Worm (Caenorhabditis elegans) whole organism, L4 larva: ENCODE measurements around the gene Y4C6A.3.
A peak's percentile ranks its signal among the peaks of the same experiment; 100 is the strongest.
"Not testable (repeated sequence)": the region's sequence is repeated elsewhere in the genome, so short reads cannot be mapped to it uniquely, and the experiment has no call there.

ENCODE experiments used
- D1046.2 ChIP-seq: fragments of 200-800 bp; sonication (Bioruptor generic); IDR thresholded peaks from 2 replicates; pipeline ENCODE4 v1.3.6; 2022; ENCODE audit warnings: missing genetic modification characterization, missing compliant biosample characterization
- F37D6.2 ChIP-seq: sonication (generic microtip); optimal IDR thresholded peaks from 2 replicates; lab custom pipeline; 2016; ENCODE audit warnings: mild to moderate bottlenecking, missing genetic modification characterization, missing compliant biosample characterization
- F44E2.7 ChIP-seq: fragments of 200-800 bp; sonication (Bioruptor generic); IDR thresholded peaks from 2 replicates; pipeline ENCODE4 v2.1.2; 2022; ENCODE audit warnings: missing genetic modification characterization, missing compliant biosample characterization
- Y48G9A.11 ChIP-seq: fragments of 200-800 bp; sonication (Bioruptor generic); IDR thresholded peaks from 2 replicates; pipeline ENCODE4 v1.3.6; 2022; ENCODE audit warnings: missing genetic modification reagents, missing genetic modification characterization, missing compliant biosample characterization
- ZK337.2 ChIP-seq: fragments of 200-800 bp; sonication (Bioruptor generic); IDR thresholded peaks from 2 replicates; pipeline ENCODE4 v1.3.6; 2022; ENCODE audit warnings: missing genetic modification reagents, missing genetic modification characterization, missing compliant biosample characterization
- ZK546.5 ChIP-seq, 2 experiments: sonication (generic microtip); optimal IDR thresholded peaks; 2 replicates each; lab custom pipeline; 2017; ENCODE audit warnings: missing biosample characterization in 2 of 2, missing genetic modification characterization in 2 of 2
- ama-1 ChIP-seq: fragments of 150-350 bp; optimal IDR thresholded peaks from 2 replicates; lab custom pipeline; 2014; ENCODE audit warnings: inconsistent platforms, mixed read lengths
- arid-1 ChIP-seq: fragments of 200-800 bp; sonication (Bioruptor generic); conservative IDR thresholded peaks from 2 replicates; pipeline ENCODE4 v1.3.6; 2022; ENCODE audit warnings: missing genetic modification reagents, missing genetic modification characterization, missing compliant biosample characterization
- attf-4 ChIP-seq: sonication (generic microtip); optimal IDR thresholded peaks from 3 replicates; lab custom pipeline; 2017; ENCODE audit warnings: missing biosample characterization, missing genetic modification characterization
- ceh-20 ChIP-seq: fragments of 200-800 bp; sonication (Bioruptor generic); IDR thresholded peaks from 2 replicates; pipeline ENCODE4 v1.3.6; 2022; ENCODE audit warnings: missing genetic modification reagents, missing genetic modification characterization, missing compliant biosample characterization
- ceh-82 ChIP-seq: sonication (generic microtip); optimal IDR thresholded peaks from 2 replicates; lab custom pipeline; 2017; ENCODE audit warnings: missing biosample characterization, missing genetic modification characterization
- daf-12 ChIP-seq: fragments of 150-350 bp; optimal IDR thresholded peaks from 2 replicates; lab custom pipeline; 2014; ENCODE audit warnings: missing biosample characterization, missing genetic modification reagents, missing genetic modification characterization
- dmd-9 ChIP-seq: fragments of 200-800 bp; sonication (Bioruptor generic); IDR thresholded peaks from 2 replicates; pipeline ENCODE4 v1.3.6; 2022; ENCODE audit warnings: missing genetic modification reagents, missing genetic modification characterization, missing compliant biosample characterization
- duxl-1 ChIP-seq: sonication (generic microtip); optimal IDR thresholded peaks from 2 replicates; lab custom pipeline; 2016; ENCODE audit warnings: mild to moderate bottlenecking, missing genetic modification characterization, moderate library complexity, missing compliant biosample characterization; ENCODE audit not compliant: poor library complexity
- egl-27 ChIP-seq: sonication (generic microtip); optimal IDR thresholded peaks from 3 replicates; lab custom pipeline; 2017; ENCODE audit warnings: missing biosample characterization, missing genetic modification reagents, missing genetic modification characterization
- egl-43 ChIP-seq: fragments of 200-800 bp; sonication (Bioruptor generic); IDR thresholded peaks from 2 replicates; pipeline ENCODE4 v1.3.6; 2022; ENCODE audit warnings: missing genetic modification reagents, missing genetic modification characterization, missing compliant biosample characterization
- fkh-10 ChIP-seq: fragments of 150-350 bp; optimal IDR thresholded peaks from 2 replicates; lab custom pipeline; 2014; ENCODE audit warnings: missing biosample characterization, missing genetic modification reagents, missing genetic modification characterization
- hif-1 ChIP-seq, 2 experiments: sonication (generic microtip); optimal IDR thresholded peaks; 2 replicates each; lab custom pipeline; 2016 to 2017; ENCODE audit warnings: missing compliant biosample characterization in 2 of 2, missing genetic modification characterization in 2 of 2, missing genetic modification reagents in 2 of 2, missing genotype in 2 of 2, mild to moderate bottlenecking in 1 of 2
- hlh-11 ChIP-seq: fragments of 200-800 bp; sonication (Bioruptor generic); optimal IDR thresholded peaks from 2 replicates; lab custom pipeline; 2018; ENCODE audit warnings: mild to moderate bottlenecking, missing genetic modification characterization, missing compliant biosample characterization
- hmg-1.1 ChIP-seq: fragments of 200-800 bp; sonication (Bioruptor generic); IDR thresholded peaks from 2 replicates; pipeline ENCODE4 v1.3.6; 2022; ENCODE audit warnings: missing genetic modification reagents, missing genetic modification characterization, missing compliant biosample characterization
- jun-1 ChIP-seq: fragments of 150-350 bp; optimal IDR thresholded peaks from 2 replicates; lab custom pipeline; 2014; ENCODE audit warnings: missing biosample characterization, missing genetic modification reagents, missing genetic modification characterization
- lin-1 ChIP-seq: fragments of 200-800 bp; sonication (Bioruptor generic); IDR thresholded peaks from 2 replicates; pipeline ENCODE4 v1.3.6; 2022; ENCODE audit warnings: missing genetic modification reagents, missing genetic modification characterization, missing compliant biosample characterization
- lin-38 ChIP-seq: fragments of 200-800 bp; sonication (Bioruptor generic); IDR thresholded peaks from 2 replicates; pipeline ENCODE4 v1.3.6; 2022; ENCODE audit warnings: missing genetic modification reagents, missing genetic modification characterization, missing compliant biosample characterization
- mep-1 ChIP-seq: fragments of 150-350 bp; sonication (generic microtip); optimal IDR thresholded peaks from 3 replicates; lab custom pipeline; 2014; ENCODE audit warnings: missing biosample characterization, missing genetic modification characterization
- mes-2 ChIP-seq: sonication (generic microtip); optimal IDR thresholded peaks from 2 replicates; lab custom pipeline; 2016; ENCODE audit warnings: missing genotype, mild to moderate bottlenecking, missing genetic modification characterization, missing compliant biosample characterization; ENCODE audit not compliant: poor library complexity, severe bottlenecking
- mxl-3 ChIP-seq: fragments of 200-800 bp; sonication (Bioruptor generic); optimal IDR thresholded peaks from 2 replicates; lab custom pipeline; 2018; ENCODE audit warnings: mild to moderate bottlenecking, missing genetic modification characterization, missing compliant biosample characterization
- nhr-102 ChIP-seq: sonication (generic microtip); optimal IDR thresholded peaks from 2 replicates; lab custom pipeline; 2016; ENCODE audit warnings: mild to moderate bottlenecking, missing genetic modification characterization, moderate library complexity, missing compliant biosample characterization
- nhr-237 ChIP-seq: sonication (generic microtip); optimal IDR thresholded peaks from 2 replicates; lab custom pipeline; 2017; ENCODE audit warnings: missing biosample characterization, missing genetic modification characterization
- nhr-42 ChIP-seq: fragments of 200-800 bp; sonication (Bioruptor generic); IDR thresholded peaks from 2 replicates; pipeline ENCODE4 v1.3.6; 2022; ENCODE audit warnings: missing genetic modification characterization, missing compliant biosample characterization
- nhr-48 ChIP-seq: sonication (generic microtip); optimal IDR thresholded peaks from 2 replicates; lab custom pipeline; 2016; ENCODE audit warnings: mild to moderate bottlenecking, missing genetic modification characterization, missing compliant biosample characterization
- nhr-76 ChIP-seq: fragments of 150-350 bp; optimal IDR thresholded peaks from 2 replicates; lab custom pipeline; 2014; ENCODE audit warnings: missing biosample characterization, missing genetic modification characterization
- php-3 ChIP-seq: fragments of 200-800 bp; sonication (Bioruptor generic); IDR thresholded peaks from 2 replicates; pipeline ENCODE4 v1.3.6; 2022; ENCODE audit warnings: missing genetic modification reagents, missing genetic modification characterization, missing compliant biosample characterization
- snpc-4 ChIP-seq: fragments of 150-350 bp; optimal IDR thresholded peaks from 2 replicates; lab custom pipeline; 2014; ENCODE audit warnings: missing biosample characterization, missing genetic modification characterization
- tag-97 ChIP-seq: fragments of 200-800 bp; sonication (Bioruptor generic); IDR thresholded peaks from 2 replicates; pipeline ENCODE4 v1.3.6; 2022; ENCODE audit warnings: missing genetic modification characterization, missing compliant biosample characterization
- unc-130 ChIP-seq: sonication (generic microtip); optimal IDR thresholded peaks from 2 replicates; lab custom pipeline; 2016; ENCODE audit warnings: missing genetic modification reagents, missing genetic modification characterization, missing compliant biosample characterization
- unc-39 ChIP-seq: sonication (generic microtip); optimal IDR thresholded peaks from 2 replicates; lab custom pipeline; 2017; ENCODE audit warnings: missing biosample characterization, missing genetic modification characterization
- unc-62 ChIP-seq, 3 experiments: fragments of 150-350 bp in 1 of 3; sonication (generic microtip); optimal IDR thresholded peaks in 2 of 3; peaks in 1 of 3; 1 replicate in 1 of 3; 2 replicates in 2 of 3; lab custom pipeline; 2014 to 2017; ENCODE audit warnings: missing biosample characterization in 3 of 3, missing genetic modification characterization in 3 of 3, missing genetic modification reagents in 3 of 3, missing genotype in 1 of 3
- zfp-2 ChIP-seq: sonication (generic microtip); optimal IDR thresholded peaks from 2 replicates; lab custom pipeline; 2016; ENCODE audit warnings: mild to moderate bottlenecking, missing genetic modification characterization, missing compliant biosample characterization
- zip-2 ChIP-seq: fragments of 150-350 bp; optimal IDR thresholded peaks from 2 replicates; lab custom pipeline; 2014; ENCODE audit warnings: missing biosample characterization, missing genetic modification characterization

Y4C6A.3 gene

DNA sequence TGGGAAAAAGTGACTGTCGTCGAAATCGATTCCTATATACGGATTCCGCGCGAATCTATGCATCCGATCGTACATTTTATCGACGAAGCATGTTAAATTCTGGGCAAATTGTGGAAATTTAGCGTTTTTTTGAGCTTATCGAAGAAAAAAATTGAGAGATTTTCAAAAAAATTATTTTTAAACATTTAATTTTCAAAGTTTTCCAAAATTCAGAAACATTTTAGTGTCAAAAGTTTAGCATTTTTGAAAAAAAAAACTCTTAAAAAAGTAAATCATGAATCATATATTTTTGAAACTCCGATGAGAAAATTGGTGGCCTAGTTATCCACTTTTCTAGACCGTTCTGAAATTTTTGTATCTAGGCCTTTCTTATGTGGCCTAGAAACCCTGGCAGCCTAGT lies 35.2 kb upstream of the Y4C6A.3 start, which contains the start of gene B0273.115:
B0273.115 (minus strand) TSS at position 101 of the 400 bp plus-strand sequence.
- TF ChIP-seq lin-1 (GFP tag; lab: Robert Waterston, UW); mxl-3 (GFP tag; lab: Kevin White, UChicago); dmd-9 (GFP tag; lab: Robert Waterston, UW): not testable (repeated sequence)

DNA sequence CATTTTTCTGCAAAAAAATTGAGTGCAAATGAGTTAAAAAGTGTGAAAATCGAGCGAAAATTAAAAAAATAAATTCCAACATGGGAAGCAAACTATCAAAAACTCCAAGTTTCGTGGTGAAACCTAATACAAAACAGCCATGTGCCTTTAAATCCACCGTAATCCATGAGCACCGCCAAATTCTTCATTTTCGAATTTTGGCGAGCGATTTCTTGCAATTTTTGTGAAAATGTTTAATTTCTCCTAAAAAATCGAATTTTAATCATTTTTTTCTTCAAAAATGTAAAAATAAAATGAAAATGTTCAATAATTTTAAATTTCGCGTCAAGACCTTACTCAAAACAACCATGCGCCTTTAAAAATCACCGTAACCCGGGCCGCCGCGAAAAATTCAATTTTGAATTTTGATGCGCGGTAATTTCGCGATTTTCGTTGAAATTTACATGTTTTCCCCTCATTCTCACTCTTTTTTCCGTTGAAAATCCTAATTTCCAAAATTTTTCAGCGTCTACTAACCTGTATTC lies 30.4 kb upstream of the Y4C6A.3 start, which contains the start of the genes snpc-3.1 and puf-7:
snpc-3.1 (minus strand) TSS at position 51 of the 524 bp plus-strand sequence.
puf-7 (plus strand) TSS at position 506 of the 524 bp plus-strand sequence.
- peak; percentile 57; the same call in 1 of the 2 replicates for TF ChIP-seq Y48G9A.11 (GFP tag; lab: Robert Waterston, UW)
- peak; percentile 31; the same call in 1 of the 2 replicates for TF ChIP-seq lin-38 (GFP tag; lab: Robert Waterston, UW)
- TF ChIP-seq, all 104 proteins: peak for 2; not testable (repeated sequence) for 102

DNA sequence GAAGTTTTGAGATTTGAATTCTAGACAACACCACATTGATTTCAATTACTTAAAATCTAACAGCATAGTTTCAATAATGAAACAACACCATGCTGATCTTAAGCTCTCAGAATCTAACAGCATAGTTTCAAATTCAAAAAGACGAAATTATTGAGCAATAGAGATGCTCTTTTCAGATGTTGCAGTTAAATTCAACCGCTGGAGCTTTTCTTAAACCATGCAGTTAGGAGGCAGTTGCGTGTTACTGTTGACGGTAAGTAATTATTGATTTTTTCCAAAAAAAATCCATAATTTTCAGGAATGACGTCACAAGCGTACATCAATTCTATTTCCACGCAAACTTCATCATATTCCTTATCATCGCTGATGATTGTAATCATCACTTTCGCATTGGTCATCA lies 26.8 kb upstream of the Y4C6A.3 start, which contains the start of gene T11F8.5:
T11F8.5 (plus strand) TSS at position 301 of the 400 bp plus-strand sequence.
- TF ChIP-seq arid-1 (GFP tag; lab: Robert Waterston, UW) (no peak), fkh-10 (GFP tag; lab: Kevin White, UChicago) (no peak), F44E2.7 (GFP tag; lab: Robert Waterston, UW) (no peak), nhr-237 (tag; lab: Kevin White, UChicago) (no peak), jun-1 (tag; lab: Kevin White, UChicago) (no peak), tag-97 (GFP tag; lab: Robert Waterston, UW) (no peak), duxl-1 (tag; lab: Kevin White, UChicago) (no peak), hif-1 (tag; optimal IDR thresholded peaks at IDR 0.05; lab: Kevin White, UChicago) (no peak), zip-2 (no peak), nhr-42 (GFP tag; lab: Robert Waterston, UW) (no peak), ZK546.5 (tag; optimal IDR thresholded peaks at IDR 0.05; lab: Kevin White, UChicago) (no peak), zfp-2 (tag; lab: Kevin White, UChicago) (no peak), nhr-48 (no peak), ceh-20 (GFP tag; lab: Robert Waterston, UW) (no peak), php-3 (GFP tag; lab: Robert Waterston, UW) (no peak), D1046.2 (GFP tag; lab: Robert Waterston, UW) (no peak), ama-1 (lab: Kevin White, UChicago) (no peak)

DNA sequence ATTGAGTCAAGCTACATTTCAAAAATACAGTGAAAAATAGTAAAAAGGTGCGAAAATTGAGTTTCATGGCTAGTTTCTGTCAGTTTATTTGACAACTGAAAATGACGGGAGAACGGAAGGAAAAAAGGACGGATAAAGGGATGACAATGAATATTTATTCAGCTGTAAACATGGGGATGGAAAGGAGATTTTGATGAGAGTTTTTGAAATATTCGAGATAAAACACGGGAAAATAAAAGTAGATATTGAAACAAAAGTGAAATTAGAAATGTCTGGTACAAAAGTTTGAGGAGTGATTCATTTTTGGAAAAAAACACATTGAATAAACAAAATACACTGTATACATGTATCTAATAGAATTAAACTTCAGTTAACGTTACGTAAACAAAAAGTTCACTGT lies 26.3 kb upstream of the Y4C6A.3 start, which contains the start of gene T11F8.12:
T11F8.12 (minus strand) TSS at position 101 of the 400 bp plus-strand sequence.
- TF ChIP-seq unc-130 (GFP tag; lab: Kevin White, UChicago): no peak
- TF ChIP-seq nhr-102 (tag; lab: Kevin White, UChicago): no peak
- no peak for TF ChIP-seq unc-39
- TF ChIP-seq egl-27 (tag; lab: Kevin White, UChicago): no peak
- TF ChIP-seq nhr-76 (tag; lab: Kevin White, UChicago): no peak
- no peak for TF ChIP-seq ZK337.2 (GFP tag; lab: Robert Waterston, UW)
- no peak for TF ChIP-seq mep-1 (tag; lab: Kevin White, UChicago)
- TF ChIP-seq hlh-11: no peak
- TF ChIP-seq ceh-82: no peak
- no peak for TF ChIP-seq fkh-10 (GFP tag; lab: Kevin White, UChicago)
- no peak for TF ChIP-seq snpc-4 (tag; lab: Kevin White, UChicago)
- TF ChIP-seq mes-2 (tag; lab: Kevin White, UChicago): no peak
- no peak for TF ChIP-seq daf-12 (tag; lab: Kevin White, UChicago)
- no peak for TF ChIP-seq arid-1 (GFP tag; lab: Robert Waterston, UW)
- TF ChIP-seq attf-4: no peak
- TF ChIP-seq hmg-1.1 (GFP tag; lab: Robert Waterston, UW): no peak
- TF ChIP-seq egl-43: no peak
- no peak for TF ChIP-seq unc-62 (GFP tag; optimal IDR thresholded peaks at IDR 0.05 in 1 of 2; lab: Kevin White, UChicago)
- TF ChIP-seq unc-62 (tag; optimal IDR thresholded peaks at IDR 0.05; lab: Kevin White, UChicago): no peak
- TF ChIP-seq F37D6.2 (tag; lab: Kevin White, UChicago): no peak
- TF ChIP-seq nhr-237 (tag; lab: Kevin White, UChicago): no peak
